Worm (Caenorhabditis elegans): ENCODE data around the gene Y65A5A.24.
A peak's percentile ranks its signal among the peaks of the same experiment; 100 is the strongest.

The Y65A5A.24 gene

DNA sequence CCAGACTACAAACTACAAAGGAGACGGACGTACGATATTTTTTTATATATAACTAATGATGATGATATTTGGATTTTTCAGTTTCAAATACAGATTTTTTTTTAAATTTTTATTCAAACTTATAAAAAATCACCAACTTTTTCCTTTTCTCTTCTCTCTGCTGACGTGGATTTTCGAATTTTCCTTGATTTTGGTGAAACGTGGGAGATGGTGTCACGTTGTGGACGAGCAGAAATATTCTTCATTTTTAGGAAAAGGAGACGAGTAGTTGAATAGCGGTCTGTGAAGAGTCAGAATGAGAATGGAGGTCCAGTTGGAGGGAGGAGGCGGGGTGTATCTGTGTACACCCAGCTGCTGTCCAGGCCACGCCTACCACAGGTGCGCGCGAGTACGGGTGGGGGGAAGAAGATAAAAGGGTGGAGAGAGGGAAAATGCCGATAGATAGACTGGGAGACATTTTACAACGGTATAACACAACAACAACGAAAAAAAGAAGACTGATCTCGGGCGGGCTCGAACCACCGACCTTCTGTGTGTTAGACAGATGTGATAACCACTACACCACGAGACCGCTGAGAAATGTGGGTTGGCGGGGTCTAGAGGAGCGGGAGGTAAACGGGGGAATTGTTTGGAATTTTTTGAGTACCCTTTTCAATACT lies 11.7 kb upstream of the Y65A5A.24 start, which contains the start of gene Y7A9D.1 (continued):
- TF ChIP-seq hmg-1.2 (GFP tag; IDR thresholded peaks at IDR 0.05) (peak; percentile 74), T07F8.4 (tag; optimal IDR thresholded peaks at IDR 0.05) (peak; percentile 42), die-1 (tag; optimal IDR thresholded peaks at IDR 0.05) (peak; percentile 39), F23B12.7 (tag; optimal IDR thresholded peaks at IDR 0.05; ENCODE audit: insufficient read depth) (peak; percentile 81), ztf-26 (tag; optimal IDR thresholded peaks at IDR 0.05) (peak; percentile 45), F33H1.4 (GFP tag; IDR thresholded peaks at IDR 0.05) (0 out of 2 replicates have a peak, but pooled peaks have one; percentile 15), ceh-91 (GFP tag; IDR thresholded peaks at IDR 0.05) (0 out of 2 replicates have a peak, but pooled peaks have one; percentile 44), snpc-4 (GFP tag; optimal IDR thresholded peaks at IDR 0.05) (peak; percentile 92), snpc-4 (tag; optimal IDR thresholded peaks at IDR 0.05) (peak in 3 of 4 experiments; percentile 95 to 98 (median 97)), lin-35 (GFP tag; optimal IDR thresholded peaks at IDR 0.05) (peak in 1 of 3 experiments; percentile 40), nhr-90 (tag; optimal IDR thresholded peaks at IDR 0.05) (peak; percentile 53), ztf-18 (tag; optimal IDR thresholded peaks at IDR 0.05) (no peak), athp-1 (tag; optimal IDR thresholded peaks at IDR 0.05) (no peak), nhr-80 (tag; optimal IDR thresholded peaks at IDR 0.05) (peak; percentile 9), ceh-79 (tag; optimal IDR thresholded peaks at IDR 0.05) (no peak), Y53G8AR.9 (GFP tag; conservative IDR thresholded peaks at IDR 0.05) (no peak; the same call in 1 of the 2 replicates), zim-3 (tag; optimal IDR thresholded peaks at IDR 0.05) (no peak), C17E4.6 (GFP tag; IDR thresholded peaks at IDR 0.05) (0 out of 2 replicates have a peak, but pooled peaks have one; percentile 36), dpl-1 (GFP tag; optimal IDR thresholded peaks at IDR 0.05) (no peak), lsl-1 (GFP tag; optimal IDR thresholded peaks at IDR 0.05) (peak; percentile 22), Y56A3A.18 (GFP tag; IDR thresholded peaks at IDR 0.05) (no peak), ama-1 (optimal IDR thresholded peaks at IDR 0.05) (no peak), ama-1 (GFP tag; optimal IDR thresholded peaks at IDR 0.05) (peak in 1 of 2 experiments; percentile 59), ztf-3 (GFP tag; optimal IDR thresholded peaks at IDR 0.05) (no peak), madf-6 (GFP tag; IDR thresholded peaks at IDR 0.05) (no peak), rcor-1 (GFP tag; IDR thresholded peaks at IDR 0.05) (peak; percentile 67), madf-3 (GFP tag; IDR thresholded peaks at IDR 0.05) (peak; percentile 43; the same call in 1 of the 2 replicates), tbx-9 (tag; optimal IDR thresholded peaks at IDR 0.05; ENCODE audit: borderline replicate concordance) (no peak), ZK185.1 (tag; optimal IDR thresholded peaks at IDR 0.05; ENCODE audit: poor library complexity, severe bottlenecking) (peak; percentile 49), madf-10 (tag; optimal IDR thresholded peaks at IDR 0.05) (peak; percentile 43), tlf-1 (GFP tag; optimal IDR thresholded peaks at IDR 0.05) (peak; percentile 47), D2030.7 (GFP tag; IDR thresholded peaks at IDR 0.05) (peak; percentile 86), akir-1 (GFP tag; optimal IDR thresholded peaks at IDR 0.05) (peak; percentile 22), lin-26 (GFP tag; IDR thresholded peaks at IDR 0.05) (peak; percentile 85), Y79H2A.3 (GFP tag; conservative IDR thresholded peaks at IDR 0.05) (no peak), B0019.2 (GFP tag; conservative IDR thresholded peaks at IDR 0.05) (no peak), Y53F4B.3 (GFP tag; IDR thresholded peaks at IDR 0.05) (peak; percentile 52; the same call in 1 of the 2 replicates), hlh-12 (tag; optimal IDR thresholded peaks at IDR 0.05) (no peak), gei-17 (GFP tag; optimal IDR thresholded peaks at IDR 0.05) (no peak), egl-44 (GFP tag; IDR thresholded peaks at IDR 0.05) (no peak), let-607 (tag; optimal IDR thresholded peaks at IDR 0.05) (peak in 1 of 2 experiments; percentile 19), F49E8.2 (tag; optimal IDR thresholded peaks at IDR 0.05; ENCODE audit: insufficient read depth) (peak; percentile 53), unc-62 (GFP tag; optimal IDR thresholded peaks at IDR 0.05) (no peak), rpc-1 (optimal IDR thresholded peaks at IDR 0.05) (peak; percentile 74), rpc-1 (tag; optimal IDR thresholded peaks at IDR 0.05) (peak; percentile 79), attf-6 (GFP tag; IDR thresholded peaks at IDR 0.05) (peak; percentile 99), ceh-27 (GFP tag; optimal IDR thresholded peaks at IDR 0.05) (no peak), pha-4 (tag; optimal IDR thresholded peaks at IDR 0.05) (no peak)
